Worm (Caenorhabditis elegans) whole organism, late embryonic: Measurements from ENCODE around the gene F52B11.5.

Source experiments
- ama-1 ChIP-seq: fragments of 150-350 bp; optimal IDR thresholded peaks from 2 replicates; lab custom pipeline; 2014
- ets-4 ChIP-seq: sonication (generic microtip); optimal IDR thresholded peaks from 2 replicates; lab custom pipeline; 2016; ENCODE audit warnings: missing genetic modification characterization, missing compliant biosample characterization
- fkh-10 ChIP-seq: fragments of 150-350 bp; optimal IDR thresholded peaks from 2 replicates; lab custom pipeline; 2014; ENCODE audit warnings: missing biosample characterization, missing genetic modification reagents, missing genetic modification characterization
- hlh-8 ChIP-seq: sonication (generic microtip); optimal IDR thresholded peaks from 2 replicates; lab custom pipeline; 2016; ENCODE audit warnings: missing genotype, missing genetic modification characterization, missing compliant biosample characterization
- nhr-11 ChIP-seq: fragments of 150-350 bp; optimal IDR thresholded peaks from 2 replicates; lab custom pipeline; 2014; ENCODE audit warnings: missing biosample characterization, missing genetic modification characterization
- pax-1 ChIP-seq: fragments of 150-350 bp; optimal IDR thresholded peaks from 2 replicates; lab custom pipeline; 2014; ENCODE audit warnings: missing biosample characterization, missing genetic modification characterization
- pqm-1 ChIP-seq: sonication (generic microtip); optimal IDR thresholded peaks from 2 replicates; lab custom pipeline; 2016; ENCODE audit warnings: missing genetic modification characterization, missing compliant biosample characterization
- syd-9 ChIP-seq: sonication (generic microtip); optimal IDR thresholded peaks from 2 replicates; lab custom pipeline; 2016; ENCODE audit warnings: mild to moderate bottlenecking, missing genetic modification characterization, moderate library complexity, missing compliant biosample characterization

- TF ChIP-seq fkh-10 (GFP tag; lab: Kevin White, UChicago) (no peak), pax-1 (tag; lab: Kevin White, UChicago) (no peak), ets-4 (tag; lab: Kevin White, UChicago) (no peak), hlh-8 (tag; lab: Kevin White, UChicago) (no peak), pqm-1 (no peak), nhr-11 (no peak), syd-9 (tag; lab: Kevin White, UChicago) (no peak), ama-1 (lab: Kevin White, UChicago) (no peak)
Observed at ce11 chrIV:14104745-14105144, 1.7 kb upstream of the F52B11.5 start.
